Worm (Caenorhabditis elegans): Measurements from ENCODE around the gene M04C3.2.

The M04C3.2 gene

DNA sequence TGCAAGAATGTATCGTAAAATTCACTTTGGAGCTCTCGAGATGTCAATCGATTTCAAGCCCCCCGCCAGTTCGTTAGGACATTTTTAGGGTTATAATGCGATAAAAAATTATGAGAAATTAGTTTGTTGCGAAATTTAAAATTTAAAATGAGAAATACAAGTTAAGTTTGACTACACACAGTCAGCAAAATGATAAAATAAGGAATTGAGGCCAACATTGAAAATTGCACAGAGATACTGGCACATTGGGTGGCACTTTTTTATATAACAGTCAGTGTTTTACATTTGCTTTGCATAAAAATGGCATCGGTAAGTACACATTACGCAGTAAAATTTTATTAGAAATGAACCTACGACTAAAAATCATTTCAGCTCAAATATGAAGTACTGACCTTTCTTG lies 19.4 kb upstream of the M04C3.2 start, which contains the start of gene Y43F8B.12:
Y43F8B.12 (plus strand) TSS at position 301 of the 400 bp plus-strand sequence.
- no peak for TF ChIP-seq scrt-1 (GFP tag; IDR thresholded peaks at IDR 0.05)
- TF ChIP-seq tbx-37 (GFP tag; conservative IDR thresholded peaks at IDR 0.05) = no peak
- TF ChIP-seq ceh-36 (tag; optimal IDR thresholded peaks at IDR 0.05) = no peak
- no peak for TF ChIP-seq hnd-1 (tag; optimal IDR thresholded peaks at IDR 0.05)

DNA sequence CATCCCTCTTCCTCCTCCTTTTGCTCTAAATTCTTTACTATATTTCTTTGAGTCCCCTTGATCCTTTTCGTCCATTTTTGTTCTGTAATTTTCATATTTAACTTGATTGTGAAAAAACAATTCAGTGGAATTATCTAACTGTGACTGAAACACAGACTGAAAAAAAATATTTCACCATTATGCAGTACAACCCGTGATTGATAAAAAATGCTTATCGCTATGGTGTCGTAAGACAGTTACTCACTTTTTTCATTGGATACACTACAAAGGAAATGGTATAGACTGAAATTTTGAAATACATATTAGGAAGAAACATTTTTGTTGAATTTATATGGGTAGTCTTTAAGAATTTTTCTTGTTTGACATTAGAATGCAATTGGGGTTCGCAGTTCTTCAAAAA lies 18.9 kb upstream of the M04C3.2 start, which contains the start of gene Y43F8B.23:
Y43F8B.23 (minus strand) TSS at position 75 of the 400 bp plus-strand sequence.
- TF ChIP-seq sea-1 (GFP tag; conservative IDR thresholded peaks at IDR 0.05) = no peak
- no peak for TF ChIP-seq scrt-1 (GFP tag; IDR thresholded peaks at IDR 0.05)
- TF ChIP-seq ets-7 (tag; optimal IDR thresholded peaks at IDR 0.05) = no peak
- TF ChIP-seq flt-1 (GFP tag; IDR thresholded peaks at IDR 0.05) = no peak
- TF ChIP-seq hmbx-1 (tag; optimal IDR thresholded peaks at IDR 0.05) = no peak
- TF ChIP-seq tra-4 (tag; optimal IDR thresholded peaks at IDR 0.05) = no peak
- no peak for TF ChIP-seq pes-1 (GFP tag; IDR thresholded peaks at IDR 0.05)
- no peak for TF ChIP-seq ama-1 (optimal IDR thresholded peaks at IDR 0.05)
- TF ChIP-seq hmg-4 (GFP tag; optimal IDR thresholded peaks at IDR 0.05) = no peak
- TF ChIP-seq ceh-36 (tag; optimal IDR thresholded peaks at IDR 0.05) = no peak
- no peak for TF ChIP-seq tbx-11 (GFP tag; IDR thresholded peaks at IDR 0.05)
- no peak for TF ChIP-seq F13C5.2 (tag; optimal IDR thresholded peaks at IDR 0.05)
- TF ChIP-seq aly-1 (tag; optimal IDR thresholded peaks at IDR 0.05) = no peak
- TF ChIP-seq hnd-1 (tag; optimal IDR thresholded peaks at IDR 0.05) = no peak
- no peak for TF ChIP-seq B0310.2 (tag; optimal IDR thresholded peaks at IDR 0.05)
- no peak for TF ChIP-seq tbx-37 (GFP tag; conservative IDR thresholded peaks at IDR 0.05)
- TF ChIP-seq ceh-13 (GFP tag; optimal IDR thresholded peaks at IDR 0.05) = no peak

DNA sequence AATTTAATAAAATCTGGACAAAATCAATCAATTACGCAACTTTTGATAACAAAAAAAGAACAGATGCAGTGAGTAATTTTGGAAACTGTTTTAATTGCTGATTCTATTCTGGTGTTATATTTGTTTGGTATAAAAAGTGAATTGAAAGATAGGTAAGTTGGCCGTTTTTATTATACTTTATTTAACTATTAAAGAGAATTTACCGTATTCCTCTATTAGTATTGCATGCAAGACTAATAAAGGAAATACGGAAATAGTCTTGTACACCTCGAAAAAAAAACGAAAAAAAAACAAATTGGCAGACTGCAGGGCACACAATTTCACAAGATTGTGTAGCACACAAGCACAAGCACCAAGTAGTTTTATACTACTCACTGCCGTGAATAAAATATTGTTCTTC lies 13.9 kb upstream of the M04C3.2 start, which contains the start of gene Y43F8B.25:
Y43F8B.25 (plus strand) TSS at position 301 of the 400 bp plus-strand sequence.
- no peak for TF ChIP-seq ceh-36 (tag; optimal IDR thresholded peaks at IDR 0.05)
- TF ChIP-seq B0310.2 (tag; optimal IDR thresholded peaks at IDR 0.05) = no peak
- TF ChIP-seq sea-1 (GFP tag; conservative IDR thresholded peaks at IDR 0.05) = no peak
- no peak for TF ChIP-seq aly-1 (tag; optimal IDR thresholded peaks at IDR 0.05)
- TF ChIP-seq flt-1 (GFP tag; IDR thresholded peaks at IDR 0.05) = no peak
- no peak for TF ChIP-seq hnd-1 (tag; optimal IDR thresholded peaks at IDR 0.05)
- TF ChIP-seq F13C5.2 (tag; optimal IDR thresholded peaks at IDR 0.05) = no peak
- no peak for TF ChIP-seq scrt-1 (GFP tag; IDR thresholded peaks at IDR 0.05)
- TF ChIP-seq hmbx-1 (tag; optimal IDR thresholded peaks at IDR 0.05) = no peak
- no peak for TF ChIP-seq hmg-4 (GFP tag; optimal IDR thresholded peaks at IDR 0.05)
- no peak for TF ChIP-seq ceh-13 (GFP tag; optimal IDR thresholded peaks at IDR 0.05)
- TF ChIP-seq tbx-11 (GFP tag; IDR thresholded peaks at IDR 0.05) = no peak
- TF ChIP-seq tbx-37 (GFP tag; conservative IDR thresholded peaks at IDR 0.05) = no peak

DNA sequence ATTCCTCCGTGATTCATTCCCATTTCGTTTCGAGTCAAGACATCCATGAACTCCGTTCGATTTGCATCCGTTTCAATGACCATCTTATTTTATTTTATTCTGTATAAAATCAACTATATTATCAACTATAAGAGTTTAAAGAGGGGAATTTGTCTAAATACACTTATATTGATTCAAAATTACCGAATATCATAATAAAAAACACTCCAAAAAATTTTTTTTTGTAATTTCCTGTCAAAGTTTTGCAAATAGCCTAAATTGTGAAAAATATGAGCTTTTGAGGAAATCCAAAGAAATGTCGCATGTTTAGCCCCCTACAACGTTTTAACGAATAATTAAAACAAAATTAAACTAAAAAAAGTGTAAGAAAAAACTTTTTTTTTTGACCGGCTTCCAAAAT lies 13.3 kb upstream of the M04C3.2 start, which contains the start of gene Y43F8B.15:
Y43F8B.15 (minus strand) TSS at position 101 of the 400 bp plus-strand sequence.
- TF ChIP-seq ama-1 (optimal IDR thresholded peaks at IDR 0.05) = no peak
- no peak for TF ChIP-seq B0310.2 (tag; optimal IDR thresholded peaks at IDR 0.05)
- TF ChIP-seq ets-7 (tag; optimal IDR thresholded peaks at IDR 0.05) = no peak
- no peak for TF ChIP-seq aly-1 (tag; optimal IDR thresholded peaks at IDR 0.05)
- no peak for TF ChIP-seq scrt-1 (GFP tag; IDR thresholded peaks at IDR 0.05)
- TF ChIP-seq sea-1 (GFP tag; conservative IDR thresholded peaks at IDR 0.05) = no peak
- no peak for TF ChIP-seq F13C5.2 (tag; optimal IDR thresholded peaks at IDR 0.05)
- TF ChIP-seq hmbx-1 (tag; optimal IDR thresholded peaks at IDR 0.05) = no peak
- TF ChIP-seq ceh-36 (tag; optimal IDR thresholded peaks at IDR 0.05) = no peak
- TF ChIP-seq flt-1 (GFP tag; IDR thresholded peaks at IDR 0.05) = no peak
- TF ChIP-seq hnd-1 (tag; optimal IDR thresholded peaks at IDR 0.05) = no peak
- TF ChIP-seq pes-1 (GFP tag; IDR thresholded peaks at IDR 0.05) = no peak
- no peak for TF ChIP-seq tbx-11 (GFP tag; IDR thresholded peaks at IDR 0.05)
- no peak for TF ChIP-seq hmg-4 (GFP tag; optimal IDR thresholded peaks at IDR 0.05)
- TF ChIP-seq tra-4 (tag; optimal IDR thresholded peaks at IDR 0.05) = no peak
- TF ChIP-seq tbx-37 (GFP tag; conservative IDR thresholded peaks at IDR 0.05) = no peak
- no peak for TF ChIP-seq ceh-13 (GFP tag; optimal IDR thresholded peaks at IDR 0.05)

DNA sequence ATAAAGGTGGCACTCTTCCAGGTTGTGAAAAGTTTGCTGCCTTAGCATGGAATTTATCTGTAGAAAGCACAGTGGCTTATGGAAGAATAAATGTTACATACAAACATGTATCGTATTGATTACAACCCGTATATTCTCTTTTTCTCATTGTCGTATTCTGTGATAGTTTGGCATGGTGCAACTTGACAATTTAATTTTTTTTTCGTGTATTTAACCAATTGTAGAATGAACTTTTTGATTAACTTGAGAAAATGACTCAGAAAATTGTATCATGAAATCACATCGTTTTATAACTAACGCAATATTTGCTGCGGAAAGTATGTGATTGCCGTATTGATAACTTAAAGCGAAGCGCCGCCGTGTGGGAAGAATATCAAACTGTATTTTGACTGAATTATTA lies 8.4 kb upstream of the M04C3.2 start, which contains the start of gene Y43F8B.24:
Y43F8B.24 (plus strand) TSS at position 301 of the 400 bp plus-strand sequence.
- no peak for TF ChIP-seq scrt-1 (GFP tag; IDR thresholded peaks at IDR 0.05)
- TF ChIP-seq aly-1 (tag; optimal IDR thresholded peaks at IDR 0.05) = no peak
- no peak for TF ChIP-seq B0310.2 (tag; optimal IDR thresholded peaks at IDR 0.05)
- no peak for TF ChIP-seq flt-1 (GFP tag; IDR thresholded peaks at IDR 0.05)
- no peak for TF ChIP-seq hmg-4 (GFP tag; optimal IDR thresholded peaks at IDR 0.05)
- TF ChIP-seq tra-4 (tag; optimal IDR thresholded peaks at IDR 0.05) = no peak
- TF ChIP-seq pes-1 (GFP tag; IDR thresholded peaks at IDR 0.05) = no peak
- no peak for TF ChIP-seq hmbx-1 (tag; optimal IDR thresholded peaks at IDR 0.05)
- TF ChIP-seq F13C5.2 (tag; optimal IDR thresholded peaks at IDR 0.05) = no peak
- no peak for TF ChIP-seq sea-1 (GFP tag; conservative IDR thresholded peaks at IDR 0.05)
- no peak for TF ChIP-seq ama-1 (optimal IDR thresholded peaks at IDR 0.05)
- no peak for TF ChIP-seq ets-7 (tag; optimal IDR thresholded peaks at IDR 0.05)
- TF ChIP-seq tbx-11 (GFP tag; IDR thresholded peaks at IDR 0.05) = no peak

DNA sequence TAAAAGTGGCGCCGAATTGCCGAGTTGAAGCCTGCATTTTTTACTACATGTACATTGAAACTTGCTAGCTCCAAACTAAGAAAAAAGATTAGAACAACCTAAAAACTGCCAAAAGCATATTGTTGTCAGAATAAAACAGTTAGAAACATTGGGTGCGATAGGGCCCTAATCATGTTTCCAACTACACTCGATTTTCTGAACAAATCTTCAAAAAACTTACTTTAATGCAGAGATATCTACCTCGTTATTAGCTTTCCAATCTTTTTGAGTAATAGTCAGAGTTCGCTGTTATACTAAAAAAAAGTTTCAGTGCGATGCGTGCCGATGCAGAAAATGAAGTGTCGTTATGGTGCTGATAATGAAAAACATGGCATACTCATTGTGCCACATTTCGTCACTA lies 6.9 kb upstream of the M04C3.2 start, which contains the start of the genes Y43F8B.13 and Y43F8B.14:
Y43F8B.13 (plus strand) TSS at position 301 of the 400 bp plus-strand sequence.
Y43F8B.14 (minus strand) TSS at position 322 of the 400 bp plus-strand sequence.
- no peak for TF ChIP-seq pes-1 (GFP tag; IDR thresholded peaks at IDR 0.05)
- no peak for TF ChIP-seq ceh-36 (tag; optimal IDR thresholded peaks at IDR 0.05)

DNA sequence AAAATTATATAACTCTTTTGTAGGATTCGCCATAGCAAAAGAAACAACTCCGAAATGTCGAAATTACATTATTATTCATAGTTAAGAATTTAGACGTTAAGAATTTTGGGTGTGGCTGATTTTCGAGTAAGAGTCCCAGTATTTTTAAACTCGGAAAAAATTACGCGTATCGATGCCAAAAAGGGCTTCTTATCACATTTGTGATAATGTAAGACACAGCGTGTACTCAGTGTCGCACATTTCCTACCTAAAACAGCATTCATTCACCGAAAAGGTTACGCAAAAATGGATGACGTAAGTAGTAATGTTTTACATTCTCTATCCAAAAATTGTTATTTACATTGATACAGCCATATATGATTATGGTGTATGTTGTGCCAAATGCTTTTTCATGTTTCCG lies 839 bp upstream of the M04C3.2 start, which contains the start of gene M04C3.5:
M04C3.5 (plus strand) TSS at position 190 of the 400 bp plus-strand sequence.
- TF ChIP-seq hmbx-1 (tag; optimal IDR thresholded peaks at IDR 0.05) (no peak), hmg-4 (GFP tag; optimal IDR thresholded peaks at IDR 0.05) (no peak), sea-1 (GFP tag; conservative IDR thresholded peaks at IDR 0.05) (no peak), aly-1 (tag; optimal IDR thresholded peaks at IDR 0.05) (no peak), ceh-13 (GFP tag; optimal IDR thresholded peaks at IDR 0.05) (no peak), hnd-1 (tag; optimal IDR thresholded peaks at IDR 0.05) (no peak), B0310.2 (tag; optimal IDR thresholded peaks at IDR 0.05) (no peak), tra-4 (tag; optimal IDR thresholded peaks at IDR 0.05) (no peak), ceh-36 (tag; optimal IDR thresholded peaks at IDR 0.05) (no peak), tbx-11 (GFP tag; IDR thresholded peaks at IDR 0.05) (no peak), tbx-37 (GFP tag; conservative IDR thresholded peaks at IDR 0.05) (no peak), F13C5.2 (tag; optimal IDR thresholded peaks at IDR 0.05) (no peak), ama-1 (optimal IDR thresholded peaks at IDR 0.05) (no peak), pes-1 (GFP tag; IDR thresholded peaks at IDR 0.05) (no peak), scrt-1 (GFP tag; IDR thresholded peaks at IDR 0.05) (no peak)

All from whole organism, early embryonic.